Worm (Caenorhabditis elegans) whole organism, L4 larva: Measurements from ENCODE around the gene T15B7.15.

Experiments
- D1046.2 ChIP-seq: fragments of 200-800 bp; sonication (Bioruptor generic); IDR thresholded peaks from 2 replicates; pipeline ENCODE4 v1.3.6; 2022; ENCODE audit warnings: missing genetic modification characterization, missing compliant biosample characterization
- F37D6.2 ChIP-seq: sonication (generic microtip); optimal IDR thresholded peaks from 2 replicates; lab custom pipeline; 2016; ENCODE audit warnings: mild to moderate bottlenecking, missing genetic modification characterization, missing compliant biosample characterization
- F44E2.7 ChIP-seq: fragments of 200-800 bp; sonication (Bioruptor generic); IDR thresholded peaks from 2 replicates; pipeline ENCODE4 v2.1.2; 2022; ENCODE audit warnings: missing genetic modification characterization, missing compliant biosample characterization
- R02D3.7 ChIP-seq: fragments of 150-350 bp; sonication (generic microtip); optimal IDR thresholded peaks from 3 replicates; lab custom pipeline; 2014; ENCODE audit warnings: missing biosample characterization, missing genetic modification characterization
- Y48G9A.11 ChIP-seq: fragments of 200-800 bp; sonication (Bioruptor generic); IDR thresholded peaks from 2 replicates; pipeline ENCODE4 v1.3.6; 2022; ENCODE audit warnings: missing genetic modification reagents, missing genetic modification characterization, missing compliant biosample characterization
- Y5F2A.4 ChIP-seq: fragments of 200-800 bp; sonication (Bioruptor generic); optimal IDR thresholded peaks from 2 replicates; lab custom pipeline; 2018; ENCODE audit warnings: mild to moderate bottlenecking, missing genetic modification characterization, missing compliant biosample characterization
- Y75B8A.6 ChIP-seq: fragments of 200-800 bp; sonication (Bioruptor generic); IDR thresholded peaks from 2 replicates; pipeline ENCODE4 v1.3.6; 2022; ENCODE audit warnings: missing genetic modification reagents, missing genetic modification characterization, missing compliant biosample characterization
- ZK337.2 ChIP-seq: fragments of 200-800 bp; sonication (Bioruptor generic); IDR thresholded peaks from 2 replicates; pipeline ENCODE4 v1.3.6; 2022; ENCODE audit warnings: missing genetic modification reagents, missing genetic modification characterization, missing compliant biosample characterization
- ZK546.5 ChIP-seq, 2 experiments: sonication (generic microtip); optimal IDR thresholded peaks; 2 replicates each; lab custom pipeline; 2017; ENCODE audit warnings: missing biosample characterization in 2 of 2, missing genetic modification characterization in 2 of 2
- aha-1 ChIP-seq: fragments of 150-350 bp; peaks from one replicate; lab custom pipeline; 2014; ENCODE audit warnings: missing biosample characterization, missing genetic modification characterization
- aly-2 ChIP-seq: sonication (generic microtip); optimal IDR thresholded peaks from 2 replicates; lab custom pipeline; 2018; ENCODE audit warnings: missing biosample characterization, missing genetic modification characterization
- attf-4 ChIP-seq: sonication (generic microtip); optimal IDR thresholded peaks from 3 replicates; lab custom pipeline; 2017; ENCODE audit warnings: missing biosample characterization, missing genetic modification characterization
- ceh-20 ChIP-seq: fragments of 200-800 bp; sonication (Bioruptor generic); IDR thresholded peaks from 2 replicates; pipeline ENCODE4 v1.3.6; 2022; ENCODE audit warnings: missing genetic modification reagents, missing genetic modification characterization, missing compliant biosample characterization
- ceh-28 ChIP-seq: fragments of 150-350 bp; optimal IDR thresholded peaks from 2 replicates; lab custom pipeline; 2014; ENCODE audit warnings: missing biosample characterization, missing genetic modification reagents, missing genetic modification characterization
- ceh-32 ChIP-seq: sonication (generic microtip); optimal IDR thresholded peaks from 2 replicates; lab custom pipeline; 2016; ENCODE audit warnings: mild to moderate bottlenecking, missing genetic modification characterization, missing compliant biosample characterization; ENCODE audit not compliant: poor library complexity
- ceh-44 ChIP-seq: fragments of 200-800 bp; sonication (Bioruptor generic); IDR thresholded peaks from 2 replicates; pipeline ENCODE4 v1.3.6; 2022; ENCODE audit warnings: missing genetic modification reagents, missing genetic modification characterization, missing compliant biosample characterization
- ceh-62 ChIP-seq: sonication (generic microtip); optimal IDR thresholded peaks from 2 replicates; lab custom pipeline; 2017; ENCODE audit warnings: missing biosample characterization, missing genetic modification characterization
- daf-16 ChIP-seq, 3 experiments: sonication (generic microtip); optimal IDR thresholded peaks; 2 replicates each; lab custom pipeline; 2016 to 2017; ENCODE audit warnings: missing genetic modification characterization in 3 of 3, missing genetic modification reagents in 3 of 3, mild to moderate bottlenecking in 2 of 3, missing compliant biosample characterization in 2 of 3, missing biosample characterization in 1 of 3, moderate library complexity in 1 of 3
- dmd-6 ChIP-seq: fragments of 200-800 bp; sonication (Bioruptor generic); IDR thresholded peaks from 2 replicates; pipeline ENCODE4 v1.3.6; 2022; ENCODE audit warnings: missing genetic modification reagents, missing genetic modification characterization, missing compliant biosample characterization
- dmd-8 ChIP-seq: fragments of 200-800 bp; sonication (Bioruptor generic); IDR thresholded peaks from 2 replicates; pipeline ENCODE4 v1.3.6; 2022; ENCODE audit warnings: missing genetic modification characterization, missing compliant biosample characterization
- dpl-1 ChIP-seq: fragments of 150-350 bp; optimal IDR thresholded peaks from 2 replicates; lab custom pipeline; 2014; ENCODE audit warnings: missing biosample characterization, missing genetic modification reagents, missing genetic modification characterization
- dve-1 ChIP-seq: sonication (generic microtip); optimal IDR thresholded peaks from 2 replicates; lab custom pipeline; 2017; ENCODE audit warnings: antibody characterized with exemption, mild to moderate bottlenecking, missing genetic modification characterization, missing compliant biosample characterization; ENCODE audit not compliant: insufficient read depth
- egl-27 ChIP-seq: sonication (generic microtip); optimal IDR thresholded peaks from 3 replicates; lab custom pipeline; 2017; ENCODE audit warnings: missing biosample characterization, missing genetic modification reagents, missing genetic modification characterization
- egl-43 ChIP-seq: fragments of 200-800 bp; sonication (Bioruptor generic); IDR thresholded peaks from 2 replicates; pipeline ENCODE4 v1.3.6; 2022; ENCODE audit warnings: missing genetic modification reagents, missing genetic modification characterization, missing compliant biosample characterization
- fkh-10 ChIP-seq: fragments of 150-350 bp; optimal IDR thresholded peaks from 2 replicates; lab custom pipeline; 2014; ENCODE audit warnings: missing biosample characterization, missing genetic modification reagents, missing genetic modification characterization
- jun-1 ChIP-seq: fragments of 150-350 bp; optimal IDR thresholded peaks from 2 replicates; lab custom pipeline; 2014; ENCODE audit warnings: missing biosample characterization, missing genetic modification reagents, missing genetic modification characterization
- lim-7 ChIP-seq: fragments of 200-800 bp; sonication (Bioruptor generic); IDR thresholded peaks from 2 replicates; pipeline ENCODE4 v1.3.6; 2022; ENCODE audit warnings: missing genetic modification characterization, missing compliant biosample characterization
- lin-29 ChIP-seq: fragments of 200-800 bp; sonication (Bioruptor generic); IDR thresholded peaks from 2 replicates; pipeline ENCODE4 v1.3.6; 2022; ENCODE audit warnings: missing genetic modification reagents, missing genetic modification characterization, missing compliant biosample characterization
- lir-3 ChIP-seq: sonication (generic microtip); optimal IDR thresholded peaks from 2 replicates; lab custom pipeline; 2016; ENCODE audit warnings: mild to moderate bottlenecking, missing genetic modification characterization, missing compliant biosample characterization
- madf-5 ChIP-seq, 2 experiments: fragments of 200-800 bp; sonication (Bioruptor generic); IDR thresholded peaks; 2 replicates each; pipeline ENCODE4 v1.3.6; 2022; ENCODE audit warnings: missing compliant biosample characterization in 2 of 2, missing genetic modification characterization in 2 of 2
- mep-1 ChIP-seq: fragments of 150-350 bp; sonication (generic microtip); optimal IDR thresholded peaks from 3 replicates; lab custom pipeline; 2014; ENCODE audit warnings: missing biosample characterization, missing genetic modification characterization
- nhr-10 ChIP-seq: fragments of 150-350 bp; optimal IDR thresholded peaks from 2 replicates; lab custom pipeline; 2014; ENCODE audit warnings: missing biosample characterization, missing genetic modification characterization
- nhr-111 ChIP-seq: fragments of 200-800 bp; sonication (Bioruptor generic); optimal IDR thresholded peaks from 2 replicates; lab custom pipeline; 2018; ENCODE audit warnings: mild to moderate bottlenecking, missing genetic modification characterization, missing compliant biosample characterization
- nhr-237 ChIP-seq: sonication (generic microtip); optimal IDR thresholded peaks from 2 replicates; lab custom pipeline; 2017; ENCODE audit warnings: missing biosample characterization, missing genetic modification characterization
- nhr-25 ChIP-seq: sonication (generic microtip); optimal IDR thresholded peaks from 2 replicates; lab custom pipeline; 2017; ENCODE audit warnings: missing genetic modification characterization, mild to moderate bottlenecking, missing compliant biosample characterization, antibody characterized with exemption, moderate library complexity, borderline replicate concordance; ENCODE audit not compliant: insufficient read depth
- nhr-28 ChIP-seq: fragments of 150-350 bp; optimal IDR thresholded peaks from 2 replicates; lab custom pipeline; 2014; ENCODE audit warnings: missing biosample characterization, missing genetic modification characterization
- nhr-41 ChIP-seq: fragments of 200-800 bp; sonication (Bioruptor generic); IDR thresholded peaks from 2 replicates; pipeline ENCODE4 v1.3.6; 2022; ENCODE audit warnings: missing genetic modification reagents, missing genetic modification characterization, missing compliant biosample characterization
- nhr-48 ChIP-seq: sonication (generic microtip); optimal IDR thresholded peaks from 2 replicates; lab custom pipeline; 2016; ENCODE audit warnings: mild to moderate bottlenecking, missing genetic modification characterization, missing compliant biosample characterization
- nhr-6 ChIP-seq: fragments of 150-350 bp; optimal IDR thresholded peaks from 2 replicates; lab custom pipeline; 2014; ENCODE audit warnings: missing biosample characterization, missing genetic modification characterization
- nhr-77 ChIP-seq: fragments of 150-350 bp; optimal IDR thresholded peaks from 2 replicates; lab custom pipeline; 2014; ENCODE audit warnings: missing biosample characterization, missing genetic modification characterization
- php-3 ChIP-seq: fragments of 200-800 bp; sonication (Bioruptor generic); IDR thresholded peaks from 2 replicates; pipeline ENCODE4 v1.3.6; 2022; ENCODE audit warnings: missing genetic modification reagents, missing genetic modification characterization, missing compliant biosample characterization
- rbr-2 ChIP-seq: sonication (generic microtip); optimal IDR thresholded peaks from 2 replicates; lab custom pipeline; 2016; ENCODE audit warnings: missing genotype, missing genetic modification characterization, missing compliant biosample characterization
- set-16 ChIP-seq: fragments of 200-800 bp; sonication (Bioruptor generic); IDR thresholded peaks from 2 replicates; pipeline ENCODE4 v1.3.6; 2022; ENCODE audit warnings: missing genetic modification reagents, missing genetic modification characterization, missing compliant biosample characterization
- snpc-4 ChIP-seq: fragments of 150-350 bp; optimal IDR thresholded peaks from 2 replicates; lab custom pipeline; 2014; ENCODE audit warnings: missing biosample characterization, missing genetic modification characterization
- tag-97 ChIP-seq: fragments of 200-800 bp; sonication (Bioruptor generic); IDR thresholded peaks from 2 replicates; pipeline ENCODE4 v1.3.6; 2022; ENCODE audit warnings: missing genetic modification characterization, missing compliant biosample characterization
- tra-1 ChIP-seq: fragments of 200-800 bp; sonication (Bioruptor generic); IDR thresholded peaks from 2 replicates; pipeline ENCODE4 v1.3.6; 2022; ENCODE audit warnings: missing genetic modification reagents, missing genetic modification characterization, missing compliant biosample characterization
- unc-39 ChIP-seq: sonication (generic microtip); optimal IDR thresholded peaks from 2 replicates; lab custom pipeline; 2017; ENCODE audit warnings: missing biosample characterization, missing genetic modification characterization
- zfp-3 ChIP-seq: fragments of 200-800 bp; sonication (Bioruptor generic); conservative IDR thresholded peaks from 2 replicates; pipeline ENCODE4 v1.3.6; 2022; ENCODE audit warnings: missing genetic modification reagents, missing genetic modification characterization, missing compliant biosample characterization
- zip-11 ChIP-seq: fragments of 200-800 bp; sonication (Bioruptor generic); IDR thresholded peaks from 2 replicates; pipeline ENCODE4 v1.3.6; 2022; ENCODE audit warnings: missing genetic modification characterization, missing compliant biosample characterization
- ztf-11 ChIP-seq: fragments of 150-350 bp; optimal IDR thresholded peaks from 2 replicates; lab custom pipeline; 2014; ENCODE audit warnings: missing biosample characterization, missing genetic modification characterization
- ztf-7 ChIP-seq: fragments of 150-350 bp; optimal IDR thresholded peaks from 2 replicates; lab custom pipeline; 2014; ENCODE audit warnings: missing biosample characterization, missing genetic modification characterization

Gene T15B7.15

DNA sequence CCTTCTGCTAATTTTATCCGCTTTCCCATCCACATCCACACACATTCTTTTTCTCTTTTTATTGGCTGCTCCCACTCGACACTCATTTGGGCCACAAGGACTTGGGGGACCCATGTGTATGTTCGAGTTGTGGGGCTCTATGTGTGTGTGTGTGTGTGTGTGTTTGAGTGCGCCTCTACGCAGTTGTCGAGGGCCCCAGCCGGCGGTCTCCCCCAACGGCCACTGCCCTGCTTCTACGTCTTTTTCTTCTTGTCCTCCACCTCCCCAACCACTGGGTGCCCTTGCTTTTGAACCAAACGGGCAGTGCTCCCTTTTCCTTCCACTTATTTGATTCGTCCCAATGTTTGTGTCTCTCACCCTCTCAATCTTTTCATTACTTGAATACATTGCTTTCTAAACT lies 42.2 kb upstream of the T15B7.15 start (continued):
- no peak for TF ChIP-seq tag-97
- TF ChIP-seq lir-3 (tag; lab: Kevin White, UChicago): no peak
- peak; percentile 97 for TF ChIP-seq aha-1
- TF ChIP-seq ceh-32 (tag; lab: Kevin White, UChicago): no peak
- TF ChIP-seq dmd-8 (GFP tag; lab: Robert Waterston, UW): no peak; the same call in 1 of the 2 replicates
- TF ChIP-seq ztf-11 (tag; lab: Kevin White, UChicago): no peak
- TF ChIP-seq ceh-44 (GFP tag; lab: Robert Waterston, UW): no peak
- no peak for TF ChIP-seq jun-1
- no peak for TF ChIP-seq nhr-6 (tag; lab: Kevin White, UChicago)
- TF ChIP-seq Y48G9A.11 (GFP tag; lab: Robert Waterston, UW): no peak
- TF ChIP-seq ceh-20 (GFP tag; lab: Robert Waterston, UW): no peak
- no peak for TF ChIP-seq zip-11 (GFP tag; lab: Robert Waterston, UW)
- TF ChIP-seq set-16: peak; percentile 61
- TF ChIP-seq F44E2.7 (GFP tag; lab: Robert Waterston, UW): no peak
- no peak for TF ChIP-seq unc-39 (tag; lab: Kevin White, UChicago)
- TF ChIP-seq dve-1 (tag; lab: Kevin White, UChicago): no peak
- no peak for TF ChIP-seq ceh-62
- TF ChIP-seq nhr-10: no peak
- TF ChIP-seq mep-1 (tag; lab: Kevin White, UChicago): peak; percentile 3
- no peak for TF ChIP-seq nhr-237 (tag; lab: Kevin White, UChicago)
- no peak for TF ChIP-seq ZK546.5 (tag; optimal IDR thresholded peaks at IDR 0.05; lab: Kevin White, UChicago)
- peak; percentile 44; the same call in 1 of the 2 replicates for TF ChIP-seq egl-43 (GFP tag; lab: Robert Waterston, UW)
- TF ChIP-seq Y5F2A.4 (GFP tag; lab: Kevin White, UChicago): no peak
- no peak for TF ChIP-seq egl-27 (tag; lab: Kevin White, UChicago)
- no peak for TF ChIP-seq nhr-25 (tag; lab: Kevin White, UChicago)
- TF ChIP-seq nhr-41 (GFP tag; lab: Robert Waterston, UW): no peak
- TF ChIP-seq lin-29 (GFP tag; lab: Robert Waterston, UW): no peak
- TF ChIP-seq ceh-28 (tag; lab: Kevin White, UChicago): no peak
- TF ChIP-seq rbr-2 (tag; lab: Kevin White, UChicago): peak; percentile 12

DNA sequence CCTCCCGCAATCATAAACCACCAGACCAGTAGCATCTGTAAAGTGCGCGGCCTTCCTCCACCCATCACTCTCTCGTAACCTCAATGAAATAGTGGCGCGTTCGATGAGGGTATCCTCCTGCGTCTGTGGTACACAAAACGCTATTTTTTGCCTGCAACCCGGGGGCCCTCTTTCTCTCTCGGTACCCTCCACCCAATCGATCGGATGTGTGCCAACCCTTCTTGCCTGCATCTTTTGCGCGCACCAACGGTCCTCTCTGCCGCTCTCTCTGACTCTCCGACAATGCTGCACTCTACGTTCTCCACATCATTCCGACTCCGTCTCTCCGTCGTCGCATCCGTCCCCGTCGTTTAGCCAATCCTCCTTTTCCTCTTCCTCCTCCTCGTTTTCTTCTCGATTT lies 41.0 kb upstream of the T15B7.15 start:
- TF ChIP-seq R02D3.7 (no peak), madf-5 (GFP tag; IDR thresholded peaks at IDR 0.05; lab: Robert Waterston, UW) (no peak), ztf-7 (tag; lab: Kevin White, UChicago) (no peak), Y75B8A.6 (GFP tag; lab: Robert Waterston, UW) (no peak), D1046.2 (GFP tag; lab: Robert Waterston, UW) (no peak), php-3 (GFP tag; lab: Robert Waterston, UW) (no peak), lir-3 (tag; lab: Kevin White, UChicago) (no peak), tra-1 (0 out of 2 replicates have a peak, but pooled peaks have one; percentile 46), nhr-6 (tag; lab: Kevin White, UChicago) (peak; percentile 14), nhr-28 (tag; lab: Kevin White, UChicago) (peak; percentile 49), nhr-77 (peak; percentile 12), nhr-111 (GFP tag; lab: Kevin White, UChicago) (no peak), aly-2 (tag; lab: Kevin White, UChicago) (no peak), daf-16 (GFP tag; optimal IDR thresholded peaks at IDR 0.05; lab: Kevin White, UChicago) (peak in 1 of 2 experiments; percentile 62), daf-16 (tag; optimal IDR thresholded peaks at IDR 0.05; lab: Kevin White, UChicago) (no peak), nhr-237 (tag; lab: Kevin White, UChicago) (no peak), dmd-6 (GFP tag; lab: Robert Waterston, UW) (peak; percentile 40; the same call in 1 of the 2 replicates), ZK337.2 (GFP tag; lab: Robert Waterston, UW) (no peak), lim-7 (GFP tag; lab: Robert Waterston, UW) (no peak), zfp-3 (GFP tag; lab: Robert Waterston, UW) (no peak), nhr-48 (peak; percentile 30), ceh-32 (tag; lab: Kevin White, UChicago) (no peak), dpl-1 (GFP tag; lab: Kevin White, UChicago) (no peak), F37D6.2 (peak; percentile 69), tag-97 (no peak), attf-4 (tag; lab: Kevin White, UChicago) (no peak), snpc-4 (tag; lab: Kevin White, UChicago) (no peak), fkh-10 (GFP tag; lab: Kevin White, UChicago) (peak; percentile 80)
